Worm (Caenorhabditis elegans) whole organism, late embryonic: Measurements from ENCODE around the gene bgnt-1.2.
A peak's percentile ranks its signal among the peaks of the same experiment; 100 is the strongest.

Experiments
- K02D7.2 ChIP-seq: sonication (generic microtip); optimal IDR thresholded peaks from 2 replicates; lab custom pipeline; 2017; ENCODE audit warnings: mild to moderate bottlenecking, missing genetic modification characterization, missing compliant biosample characterization
- ama-1 ChIP-seq: fragments of 150-350 bp; optimal IDR thresholded peaks from 2 replicates; lab custom pipeline; 2014
- ceh-14 ChIP-seq: sonication (generic microtip); optimal IDR thresholded peaks from 2 replicates; lab custom pipeline; 2016; ENCODE audit warnings: missing genotype, missing genetic modification characterization, missing compliant biosample characterization
- ceh-22 ChIP-seq: sonication (generic microtip); optimal IDR thresholded peaks from 2 replicates; lab custom pipeline; 2017; ENCODE audit warnings: missing biosample characterization, missing genetic modification characterization
- ceh-31 ChIP-seq: sonication (generic microtip); optimal IDR thresholded peaks from 2 replicates; lab custom pipeline; 2016; ENCODE audit warnings: missing genetic modification characterization, missing compliant biosample characterization
- ceh-48 ChIP-seq: sonication (generic microtip); optimal IDR thresholded peaks from 2 replicates; lab custom pipeline; 2016; ENCODE audit warnings: missing genetic modification characterization, inconsistent platforms, missing compliant biosample characterization
- ceh-9 ChIP-seq: sonication (generic microtip); optimal IDR thresholded peaks from 2 replicates; lab custom pipeline; 2016; ENCODE audit warnings: mild to moderate bottlenecking, missing genetic modification characterization, inconsistent platforms, missing compliant biosample characterization
- che-1 ChIP-seq: sonication (generic microtip); optimal IDR thresholded peaks from 2 replicates; lab custom pipeline; 2016; ENCODE audit warnings: mild to moderate bottlenecking, missing genetic modification characterization, missing compliant biosample characterization
- dmd-4 ChIP-seq: sonication (generic microtip); optimal IDR thresholded peaks from 2 replicates; lab custom pipeline; 2016; ENCODE audit warnings: borderline replicate concordance, missing genetic modification characterization, missing compliant biosample characterization
- elt-2 ChIP-seq: sonication (generic microtip); optimal IDR thresholded peaks from 2 replicates; lab custom pipeline; 2016; ENCODE audit warnings: missing genetic modification reagents, missing genetic modification characterization, missing compliant biosample characterization
- fkh-10 ChIP-seq: fragments of 150-350 bp; optimal IDR thresholded peaks from 2 replicates; lab custom pipeline; 2014; ENCODE audit warnings: missing biosample characterization, missing genetic modification reagents, missing genetic modification characterization
- fkh-6 ChIP-seq: sonication (generic microtip); optimal IDR thresholded peaks from 2 replicates; lab custom pipeline; 2016; ENCODE audit warnings: missing genetic modification characterization, missing compliant biosample characterization
- gmeb-2 ChIP-seq: sonication (generic microtip); optimal IDR thresholded peaks from 2 replicates; lab custom pipeline; 2016; ENCODE audit warnings: missing genetic modification characterization, inconsistent platforms, missing compliant biosample characterization
- hlh-13 ChIP-seq: fragments of 200-800 bp; sonication (Bioruptor generic); optimal IDR thresholded peaks from 2 replicates; lab custom pipeline; 2018; ENCODE audit warnings: mild to moderate bottlenecking, missing genetic modification characterization, missing compliant biosample characterization
- hlh-15 ChIP-seq: sonication (generic microtip); optimal IDR thresholded peaks from 2 replicates; lab custom pipeline; 2016; ENCODE audit warnings: missing genetic modification characterization, missing compliant biosample characterization
- lim-6 ChIP-seq: sonication (generic microtip); optimal IDR thresholded peaks from 2 replicates; lab custom pipeline; 2016; ENCODE audit warnings: missing genetic modification characterization, missing compliant biosample characterization
- lin-11 ChIP-seq: fragments of 200-800 bp; sonication (Bioruptor generic); optimal IDR thresholded peaks from 2 replicates; lab custom pipeline; 2018; ENCODE audit warnings: mild to moderate bottlenecking, missing genetic modification characterization, missing compliant biosample characterization
- mec-3 ChIP-seq: sonication (generic microtip); optimal IDR thresholded peaks from 2 replicates; lab custom pipeline; 2016; ENCODE audit warnings: borderline replicate concordance, missing genetic modification characterization, missing compliant biosample characterization
- nfya-1 ChIP-seq: sonication (generic microtip); optimal IDR thresholded peaks from 2 replicates; lab custom pipeline; 2017; ENCODE audit warnings: missing genetic modification characterization, mild to moderate bottlenecking, missing compliant biosample characterization, antibody characterized with exemption, moderate library complexity
- nhr-11 ChIP-seq: fragments of 150-350 bp; optimal IDR thresholded peaks from 2 replicates; lab custom pipeline; 2014; ENCODE audit warnings: missing biosample characterization, missing genetic modification characterization
- nhr-232 ChIP-seq: sonication (generic microtip); optimal IDR thresholded peaks from 2 replicates; lab custom pipeline; 2016; ENCODE audit warnings: missing genetic modification characterization, missing compliant biosample characterization
- odd-2 ChIP-seq: sonication (generic microtip); optimal IDR thresholded peaks from 2 replicates; lab custom pipeline; 2017; ENCODE audit warnings: antibody characterized with exemption, mild to moderate bottlenecking, missing genetic modification characterization, missing compliant biosample characterization
- pag-3 ChIP-seq: sonication (generic microtip); optimal IDR thresholded peaks from 2 replicates; lab custom pipeline; 2016; ENCODE audit warnings: missing compliant biosample characterization, missing genetic modification characterization, borderline replicate concordance
- pat-9 ChIP-seq: fragments of 200-800 bp; sonication (Bioruptor generic); optimal IDR thresholded peaks from 2 replicates; lab custom pipeline; 2018; ENCODE audit warnings: mild to moderate bottlenecking, missing genetic modification characterization, moderate library complexity, missing compliant biosample characterization
- pax-1 ChIP-seq: fragments of 150-350 bp; optimal IDR thresholded peaks from 2 replicates; lab custom pipeline; 2014; ENCODE audit warnings: missing biosample characterization, missing genetic modification characterization
- pqm-1 ChIP-seq: sonication (generic microtip); optimal IDR thresholded peaks from 2 replicates; lab custom pipeline; 2016; ENCODE audit warnings: missing genetic modification characterization, missing compliant biosample characterization
- sox-4 ChIP-seq: sonication (generic microtip); optimal IDR thresholded peaks from 2 replicates; lab custom pipeline; 2017; ENCODE audit warnings: mild to moderate bottlenecking, missing genetic modification characterization, inconsistent platforms, missing compliant biosample characterization
- tbx-7 ChIP-seq: sonication (generic microtip); optimal IDR thresholded peaks from 2 replicates; lab custom pipeline; 2016; ENCODE audit warnings: missing genotype, missing genetic modification characterization, missing compliant biosample characterization
- unc-3 ChIP-seq, 2 experiments: fragments of 200-800 bp in 1 of 2; sonication (Bioruptor generic) in 1 of 2; sonication (generic microtip) in 1 of 2; conservative IDR thresholded peaks in 1 of 2; optimal IDR thresholded peaks in 1 of 2; 2 replicates each; pipeline versions ENCODE4 v1.3.6 to Lab custom; 2016 to 2022; ENCODE audit warnings: missing compliant biosample characterization in 2 of 2, missing genetic modification characterization in 2 of 2, missing genetic modification reagents in 1 of 2
- unc-42 ChIP-seq: sonication (generic microtip); optimal IDR thresholded peaks from 2 replicates; lab custom pipeline; 2016; ENCODE audit warnings: missing genotype, missing genetic modification characterization, missing compliant biosample characterization
- unc-55 ChIP-seq: sonication (generic microtip); optimal IDR thresholded peaks from 2 replicates; lab custom pipeline; 2017; ENCODE audit warnings: missing biosample characterization, missing genetic modification reagents, missing genetic modification characterization
- unc-86 ChIP-seq: sonication (generic microtip); optimal IDR thresholded peaks from 2 replicates; lab custom pipeline; 2016; ENCODE audit warnings: missing genetic modification characterization, missing compliant biosample characterization

The bgnt-1.2 gene

ce11 chrV:2109295-2109694 is 9.2 kb downstream of the bgnt-1.2 start, which contains the start of gene ckb-4:
ckb-4 (minus strand) TSS chrV:2109434.
- TF ChIP-seq ceh-48 (peak; percentile 62), nfya-1 (tag; lab: Kevin White, UChicago) (peak; percentile 11), ceh-31 (tag; lab: Kevin White, UChicago) (peak; percentile 19), lin-11 (tag; lab: Kevin White, UChicago) (no peak), gmeb-2 (tag; lab: Kevin White, UChicago) (no peak), unc-42 (tag; lab: Kevin White, UChicago) (peak; percentile 82), unc-55 (GFP tag; lab: Kevin White, UChicago) (no peak), ceh-9 (no peak)
- TF ChIP-seq, all 69 proteins: peak for 4

ce11 chrV:2105976-2106375 is 12.5 kb downstream of the bgnt-1.2 start, which contains the start of gene F22F7.4:
F22F7.4 (minus strand) TSS chrV:2106076.
- TF ChIP-seq ceh-14 (tag; lab: Kevin White, UChicago) (no peak), unc-3 (GFP tag; conservative IDR thresholded peaks at IDR 0.05; lab: Robert Waterston, UW) (no peak), unc-3 (tag; optimal IDR thresholded peaks at IDR 0.05; lab: Kevin White, UChicago) (no peak), hlh-15 (tag; lab: Kevin White, UChicago) (no peak), pax-1 (tag; lab: Kevin White, UChicago) (no peak), lin-11 (tag; lab: Kevin White, UChicago) (no peak), sox-4 (tag; lab: Kevin White, UChicago) (no peak), nfya-1 (tag; lab: Kevin White, UChicago) (no peak), pag-3 (tag; lab: Kevin White, UChicago) (no peak), dmd-4 (no peak), hlh-13 (GFP tag; lab: Kevin White, UChicago) (no peak), odd-2 (tag; lab: Kevin White, UChicago) (no peak), pat-9 (tag; lab: Kevin White, UChicago) (no peak), lim-6 (no peak), fkh-6 (tag; lab: Kevin White, UChicago) (no peak)
- TF ChIP-seq, all 69 proteins: peak for 0

DNA sequence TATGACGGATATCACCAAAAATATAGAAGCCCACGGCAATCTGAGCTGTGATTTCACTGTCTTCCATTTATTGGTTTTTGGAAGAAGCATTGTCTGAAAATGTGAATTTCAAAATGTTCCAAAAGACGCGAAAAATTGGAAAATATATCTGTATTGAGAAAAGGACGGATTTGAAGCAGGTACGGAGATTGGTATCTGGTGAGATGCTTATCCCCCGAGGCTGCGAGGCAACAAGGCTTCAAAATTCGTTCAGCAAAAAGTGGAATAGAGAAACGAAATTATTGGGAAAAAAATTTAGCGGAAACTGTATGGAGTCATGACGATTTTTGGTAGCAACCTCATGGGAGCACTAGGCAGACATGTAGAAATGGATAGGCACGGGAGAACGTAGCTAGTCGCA is 15.4 kb downstream of the bgnt-1.2 start, which contains the start of gene F36F12.1:
F36F12.1 (minus strand) TSS at position 101 of the 400 bp plus-strand sequence.
- TF ChIP-seq ceh-22 (no peak), odd-2 (tag; lab: Kevin White, UChicago) (no peak), fkh-6 (tag; lab: Kevin White, UChicago) (no peak), hlh-13 (GFP tag; lab: Kevin White, UChicago) (no peak)

DNA sequence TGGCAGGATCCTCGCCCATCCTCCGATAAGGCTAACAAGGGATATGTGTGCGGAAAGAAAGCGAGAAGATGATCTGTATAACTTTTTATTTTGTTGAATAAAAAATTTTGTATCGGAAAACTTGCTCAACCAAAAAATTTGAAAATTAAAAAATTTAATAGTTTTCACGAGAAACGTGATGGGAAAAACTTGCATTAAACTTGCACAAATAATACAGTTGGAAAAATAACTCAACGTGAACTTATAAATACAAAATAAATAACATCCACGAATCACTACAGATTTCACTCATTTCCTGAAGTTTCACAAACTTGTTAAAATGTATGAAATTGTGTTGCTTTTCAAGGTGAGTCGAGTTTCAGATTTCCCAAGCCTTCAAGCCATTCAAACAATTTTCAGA is 19.4 kb downstream of the bgnt-1.2 start, which contains the start of gene F36F12.7:
F36F12.7 (plus strand) TSS at position 301 of the 400 bp plus-strand sequence.
- TF ChIP-seq elt-2 (no peak), tbx-7 (tag; lab: Kevin White, UChicago) (no peak), lin-11 (tag; lab: Kevin White, UChicago) (no peak)

DNA sequence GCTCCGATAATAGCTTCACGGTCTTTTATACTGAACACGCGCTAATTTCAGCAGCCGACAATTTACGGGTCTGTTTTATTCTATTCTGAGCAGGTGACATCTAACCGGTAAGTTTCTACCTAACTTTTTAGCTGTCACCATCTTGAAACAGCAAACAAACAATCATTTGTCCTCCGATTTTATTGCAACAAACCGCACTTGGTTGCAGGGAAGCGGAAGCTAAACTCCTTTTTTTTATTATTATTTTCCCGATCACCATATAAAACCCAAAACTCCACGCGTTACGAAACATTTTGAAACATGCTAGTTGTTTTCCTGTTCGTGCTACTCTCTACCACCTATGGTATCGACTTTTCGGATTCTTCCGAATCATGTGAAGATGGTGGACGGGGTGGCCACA is 20.8 kb downstream of the bgnt-1.2 start, which contains the start of gene clec-208:
clec-208 (plus strand) TSS at position 301 of the 400 bp plus-strand sequence.
- no peak for TF ChIP-seq mec-3 (tag; lab: Kevin White, UChicago)

ce11 chrV:2095772-2096171 is 22.7 kb downstream of the bgnt-1.2 start, which contains the start of gene clec-207:
clec-207 (plus strand) TSS chrV:2096072.
- TF ChIP-seq hlh-13 (GFP tag; lab: Kevin White, UChicago) = no peak
- TF ChIP-seq hlh-15 (tag; lab: Kevin White, UChicago) = no peak
- TF ChIP-seq K02D7.2 (tag; lab: Kevin White, UChicago) = no peak
- no peak for TF ChIP-seq fkh-10 (GFP tag; lab: Kevin White, UChicago)
- TF ChIP-seq ceh-22 = no peak
- TF ChIP-seq nhr-232 = no peak
- no peak for TF ChIP-seq ama-1 (lab: Kevin White, UChicago)
- TF ChIP-seq nhr-11 (tag; lab: Kevin White, UChicago) = no peak
- no peak for TF ChIP-seq nfya-1 (tag; lab: Kevin White, UChicago)
- no peak for TF ChIP-seq mec-3 (tag; lab: Kevin White, UChicago)
- no peak for TF ChIP-seq unc-86 (tag; lab: Kevin White, UChicago)
- no peak for TF ChIP-seq che-1
- no peak for TF ChIP-seq pqm-1
- TF ChIP-seq, all 69 proteins: peak for 0
